Worm (Caenorhabditis elegans) whole organism, early embryonic: Measurements from ENCODE around the gene Y57G11C.1142.

Experiments used
- B0310.2 ChIP-seq: sonication (generic microtip); optimal IDR thresholded peaks from 2 replicates; lab custom pipeline; 2016; ENCODE audit warnings: mild to moderate bottlenecking, missing genetic modification characterization, missing compliant biosample characterization
- F13C5.2 ChIP-seq: sonication (generic microtip); optimal IDR thresholded peaks from 2 replicates; lab custom pipeline; 2017; ENCODE audit warnings: mild to moderate bottlenecking, missing genetic modification characterization, inconsistent platforms, missing compliant biosample characterization
- ama-1 ChIP-seq: fragments of 150-350 bp; optimal IDR thresholded peaks from 2 replicates; lab custom pipeline; 2014
- ceh-36 ChIP-seq: sonication (generic microtip); optimal IDR thresholded peaks from 2 replicates; lab custom pipeline; 2016; ENCODE audit warnings: missing genetic modification characterization, inconsistent platforms, missing compliant biosample characterization
- flt-1 ChIP-seq: fragments of 200-800 bp; sonication (Bioruptor generic); IDR thresholded peaks from 2 replicates; pipeline ENCODE4 v1.3.6; 2022; ENCODE audit warnings: missing genetic modification characterization, missing compliant biosample characterization
- hmbx-1 ChIP-seq: sonication (generic microtip); optimal IDR thresholded peaks from 2 replicates; lab custom pipeline; 2016; ENCODE audit warnings: mild to moderate bottlenecking, missing genetic modification characterization, missing compliant biosample characterization
- hnd-1 ChIP-seq: sonication (generic microtip); optimal IDR thresholded peaks from 2 replicates; lab custom pipeline; 2016; ENCODE audit warnings: missing genetic modification characterization, missing compliant biosample characterization
- pes-1 ChIP-seq: fragments of 200-800 bp; sonication (Bioruptor generic); IDR thresholded peaks from 2 replicates; pipeline ENCODE4 v1.3.6; 2022; ENCODE audit warnings: missing genetic modification reagents, missing genetic modification characterization, missing compliant biosample characterization
- scrt-1 ChIP-seq: fragments of 200-800 bp; sonication (Bioruptor generic); IDR thresholded peaks from 2 replicates; pipeline ENCODE4 v1.3.6; 2022; ENCODE audit warnings: missing genetic modification characterization, missing compliant biosample characterization
- tra-4 ChIP-seq: sonication (generic microtip); optimal IDR thresholded peaks from 2 replicates; lab custom pipeline; 2017; ENCODE audit warnings: missing genetic modification characterization, missing compliant biosample characterization

- no peak for TF ChIP-seq F13C5.2 (tag; lab: Kevin White, UChicago)
- TF ChIP-seq ceh-36 (tag; lab: Kevin White, UChicago) = no peak
- TF ChIP-seq ama-1 (lab: Kevin White, UChicago) = no peak
- TF ChIP-seq scrt-1 (GFP tag; lab: Robert Waterston, UW) = no peak
- no peak for TF ChIP-seq tra-4 (tag; lab: Kevin White, UChicago)
- TF ChIP-seq hnd-1 (tag; lab: Kevin White, UChicago) = no peak
- no peak for TF ChIP-seq flt-1 (GFP tag; lab: Robert Waterston, UW)
- TF ChIP-seq pes-1 (GFP tag; lab: Robert Waterston, UW) = no peak
- no peak for TF ChIP-seq B0310.2
- TF ChIP-seq hmbx-1 (tag; lab: Kevin White, UChicago) = no peak
Observed at ce11 chrIV:14799186-14799585, 3.2 kb upstream of the Y57G11C.1142 start, which contains the start of gene Y57G11C.14.
